Worm (Caenorhabditis elegans) whole organism, young adult: ENCODE measurements around the gene Y37A1A.4.

ENCODE experiments used
- B0019.2 ChIP-seq: fragments of 200-800 bp; sonication (Bioruptor generic); conservative IDR thresholded peaks from 2 replicates; pipeline ENCODE4 v1.3.6; 2022; ENCODE audit warnings: missing genetic modification reagents, missing genetic modification characterization, missing compliant biosample characterization
- F49E8.2 ChIP-seq: sonication (generic microtip); optimal IDR thresholded peaks from 3 replicates; lab custom pipeline; 2017; ENCODE audit warnings: missing genetic modification characterization, mild to moderate bottlenecking, missing compliant biosample characterization, antibody characterized with exemption, moderate library complexity; ENCODE audit not compliant: insufficient read depth
- K12H6.12 ChIP-seq: fragments of 200-800 bp; sonication (Bioruptor generic); optimal IDR thresholded peaks from 2 replicates; lab custom pipeline; 2018; ENCODE audit warnings: mild to moderate bottlenecking, missing genetic modification characterization, missing compliant biosample characterization
- Y95B8A.8 ChIP-seq: fragments of 200-800 bp; sonication (Bioruptor generic); IDR thresholded peaks from 2 replicates; pipeline ENCODE4 v1.3.6; 2022; ENCODE audit warnings: missing genetic modification reagents, missing genetic modification characterization, missing compliant biosample characterization
- aptf-2 ChIP-seq: fragments of 200-800 bp; sonication (Bioruptor generic); conservative IDR thresholded peaks from 2 replicates; pipeline ENCODE4 v1.3.6; 2022; ENCODE audit warnings: missing genetic modification reagents, missing genetic modification characterization, missing compliant biosample characterization
- ceh-58 ChIP-seq: fragments of 200-800 bp; sonication (Bioruptor generic); IDR thresholded peaks from 2 replicates; pipeline ENCODE4 v1.3.6; 2022; ENCODE audit warnings: missing genetic modification characterization, missing compliant biosample characterization
- die-1 ChIP-seq: sonication (generic microtip); optimal IDR thresholded peaks from 2 replicates; lab custom pipeline; 2016; ENCODE audit warnings: missing genotype, mild to moderate bottlenecking, missing genetic modification characterization, missing compliant biosample characterization
- dox-1 ChIP-seq: fragments of 200-800 bp; sonication (Bioruptor generic); IDR thresholded peaks from 2 replicates; pipeline ENCODE4 v1.3.6; 2022; ENCODE audit warnings: missing genetic modification reagents, missing genetic modification characterization, missing compliant biosample characterization
- hmg-1.2 ChIP-seq: fragments of 200-800 bp; sonication (Bioruptor generic); IDR thresholded peaks from 2 replicates; pipeline ENCODE4 v1.3.6; 2022; ENCODE audit warnings: missing genetic modification reagents, missing genetic modification characterization, missing compliant biosample characterization
- hmg-20 ChIP-seq: fragments of 200-800 bp; sonication (Bioruptor generic); IDR thresholded peaks from 2 replicates; pipeline ENCODE4 v1.3.6; 2022; ENCODE audit warnings: missing genetic modification reagents, missing genetic modification characterization, missing compliant biosample characterization
- hrde-1 ChIP-seq: sonication (generic microtip); optimal IDR thresholded peaks from 2 replicates; lab custom pipeline; 2016; ENCODE audit warnings: missing genetic modification characterization, mild to moderate bottlenecking, missing compliant biosample characterization, moderate library complexity, missing genotype, missing genetic modification reagents, borderline replicate concordance
- hsf-1 ChIP-seq: fragments of 200-800 bp; sonication (Bioruptor generic); IDR thresholded peaks from 2 replicates; pipeline ENCODE4 v1.3.6; 2022; ENCODE audit warnings: missing genetic modification reagents, missing genetic modification characterization, missing compliant biosample characterization
- lin-40 ChIP-seq: sonication (generic microtip); optimal IDR thresholded peaks from 2 replicates; lab custom pipeline; 2016; ENCODE audit warnings: missing genetic modification characterization, mild to moderate bottlenecking, missing compliant biosample characterization, missing genotype, missing genetic modification reagents
- lsy-27 ChIP-seq: sonication (generic microtip); optimal IDR thresholded peaks from 2 replicates; lab custom pipeline; 2017; ENCODE audit warnings: missing genetic modification characterization, mild to moderate bottlenecking, missing compliant biosample characterization, antibody characterized with exemption, missing genotype, borderline replicate concordance; ENCODE audit not compliant: insufficient read depth
- madf-10 ChIP-seq: sonication (generic microtip); optimal IDR thresholded peaks from 2 replicates; lab custom pipeline; 2016; ENCODE audit warnings: mild to moderate bottlenecking, missing genetic modification characterization, missing compliant biosample characterization
- madf-8 ChIP-seq: fragments of 200-800 bp; sonication (Bioruptor generic); conservative IDR thresholded peaks from 2 replicates; pipeline ENCODE4 v1.3.6; 2022; ENCODE audit warnings: missing genetic modification reagents, missing genetic modification characterization, missing compliant biosample characterization
- mxl-1 ChIP-seq: sonication (generic microtip); optimal IDR thresholded peaks from 2 replicates; lab custom pipeline; 2016; ENCODE audit warnings: missing genetic modification characterization, missing compliant biosample characterization
- nfya-2 ChIP-seq: fragments of 200-800 bp; sonication (Bioruptor generic); IDR thresholded peaks from 2 replicates; pipeline ENCODE4 v1.3.6; 2022; ENCODE audit warnings: missing genetic modification reagents, missing genetic modification characterization, missing compliant biosample characterization
- nfyb-1 ChIP-seq: fragments of 200-800 bp; sonication (Bioruptor generic); IDR thresholded peaks from 2 replicates; pipeline ENCODE4 v1.3.6; 2022; ENCODE audit warnings: missing genetic modification reagents, missing genetic modification characterization, missing compliant biosample characterization
- nhr-27 ChIP-seq: fragments of 200-800 bp; sonication (Bioruptor generic); optimal IDR thresholded peaks from 2 replicates; lab custom pipeline; 2018; ENCODE audit warnings: mild to moderate bottlenecking, missing genetic modification characterization, moderate library complexity, missing compliant biosample characterization
- pbrm-1 ChIP-seq: fragments of 200-800 bp; sonication (Bioruptor generic); IDR thresholded peaks from 2 replicates; pipeline ENCODE4 v1.3.6; 2022; ENCODE audit warnings: missing genetic modification reagents, missing genetic modification characterization, missing compliant biosample characterization
- rec-8 ChIP-seq, 2 experiments: sonication (generic microtip); optimal IDR thresholded peaks; 2 replicates each; lab custom pipeline; 2016; ENCODE audit warnings: mild to moderate bottlenecking in 2 of 2, missing genetic modification characterization in 2 of 2, missing genetic modification reagents in 2 of 2, missing genotype in 2 of 2, missing biosample characterization in 1 of 2, missing compliant biosample characterization in 1 of 2, moderate library complexity in 1 of 2
- snpc-4 ChIP-seq, 5 experiments: fragments of 150-350 bp in 1 of 5; sonication (generic microtip) in 4 of 5; optimal IDR thresholded peaks; 2 replicates each; lab custom pipeline; 2014 to 2018; ENCODE audit warnings: missing genetic modification characterization in 5 of 5, missing biosample characterization in 3 of 5, antibody characterized with exemption in 2 of 5, mild to moderate bottlenecking in 2 of 5, missing compliant biosample characterization in 2 of 5, missing genotype in 2 of 5, moderate library complexity in 2 of 5, missing genetic modification reagents in 1 of 5
- sptf-2 ChIP-seq: fragments of 200-800 bp; sonication (Bioruptor generic); optimal IDR thresholded peaks from 2 replicates; lab custom pipeline; 2018; ENCODE audit warnings: mild to moderate bottlenecking, missing genetic modification characterization, missing compliant biosample characterization
- tbp1 ChIP-seq: fragments of 200-800 bp; sonication (Bioruptor generic); optimal IDR thresholded peaks from 2 replicates; lab custom pipeline; 2018; ENCODE audit warnings: mild to moderate bottlenecking, missing genetic modification characterization, missing compliant biosample characterization
- tlf-1 ChIP-seq: fragments of 200-800 bp; sonication (Bioruptor generic); optimal IDR thresholded peaks from 2 replicates; lab custom pipeline; 2018; ENCODE audit warnings: mild to moderate bottlenecking, missing genetic modification characterization, missing compliant biosample characterization
- unc-62 ChIP-seq: fragments of 150-350 bp; optimal IDR thresholded peaks from 2 replicates; lab custom pipeline; 2014; ENCODE audit warnings: missing biosample characterization, missing genetic modification reagents, missing genetic modification characterization
- zim-3 ChIP-seq: sonication (generic microtip); optimal IDR thresholded peaks from 2 replicates; lab custom pipeline; 2017; ENCODE audit warnings: mild to moderate bottlenecking, missing genetic modification characterization, moderate library complexity, missing compliant biosample characterization
- ztf-25 ChIP-seq: fragments of 200-800 bp; sonication (Bioruptor generic); IDR thresholded peaks from 2 replicates; pipeline ENCODE4 v1.3.6; 2022; ENCODE audit warnings: missing genetic modification reagents, missing genetic modification characterization, missing compliant biosample characterization
- ztf-6 ChIP-seq: fragments of 200-800 bp; sonication (Bioruptor generic); IDR thresholded peaks from 2 replicates; pipeline ENCODE4 v1.3.6; 2022; ENCODE audit warnings: missing genetic modification reagents, missing genetic modification characterization, missing compliant biosample characterization

Y37A1A.4 gene

DNA sequence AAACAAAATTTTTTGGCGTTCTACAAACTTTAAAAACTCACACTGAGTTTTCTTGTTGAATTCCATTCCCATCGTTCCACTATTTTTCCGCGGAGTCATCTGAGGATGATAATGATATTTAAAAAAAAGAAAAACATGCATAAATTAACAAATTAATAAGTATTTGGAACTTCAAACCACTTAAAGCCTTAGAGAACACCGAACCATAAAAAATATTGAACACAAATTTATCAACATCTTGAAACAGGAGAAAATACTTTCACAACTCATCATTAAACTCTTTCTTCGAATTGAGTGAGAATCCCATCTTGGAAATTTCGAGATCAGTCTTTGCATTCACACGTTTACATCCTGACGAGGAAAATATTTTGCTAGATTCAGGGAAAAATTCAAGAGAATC, 48.2 kb downstream of the Y37A1A.4 start, which contains the start of gene gei-18:
gei-18 (minus strand) TSS at position 101 of the 400 bp plus-strand sequence.
- TF ChIP-seq hmg-1.2 (GFP tag; lab: Robert Waterston, UW) (no peak), ceh-58 (GFP tag; lab: Robert Waterston, UW) (no peak), Y95B8A.8 (GFP tag; lab: Robert Waterston, UW) (no peak)

- TF ChIP-seq lsy-27 (tag; lab: Kevin White, UChicago) (no peak), tlf-1 (GFP tag; lab: Kevin White, UChicago) (no peak)
Measured at ce11 chrIV:13984041-13984440, 49.9 kb downstream of the Y37A1A.4 start, which contains the start of gene tor-2. Gene tor-2, minus strand, starts transcription at chrIV:13984141.

DNA sequence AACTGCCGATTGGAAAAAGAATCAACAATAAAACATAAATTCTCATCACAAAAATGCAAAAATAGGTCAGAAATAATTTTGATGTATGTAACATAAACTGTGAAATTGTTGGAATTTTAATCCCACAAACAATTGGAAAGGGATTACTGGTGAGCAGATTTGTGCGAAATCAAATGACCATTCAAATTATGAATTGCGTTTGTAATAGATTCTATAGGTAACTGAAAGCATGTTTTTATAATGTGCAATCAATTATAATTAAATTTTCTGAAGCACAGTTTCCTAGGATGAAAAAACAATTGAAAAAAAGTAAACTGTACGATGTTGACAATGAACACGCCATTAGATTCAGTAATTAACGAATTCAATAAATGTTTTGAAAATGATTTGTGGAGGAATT, 51.5 kb downstream of the Y37A1A.4 start, which contains the start of gene tor-1:
tor-1 (minus strand) TSS at position 101 of the 400 bp plus-strand sequence.
- no peak for TF ChIP-seq dox-1
- TF ChIP-seq madf-8 (GFP tag; lab: Robert Waterston, UW): no peak
- no peak for TF ChIP-seq sptf-2 (GFP tag; lab: Kevin White, UChicago)
- no peak for TF ChIP-seq madf-10
- no peak for TF ChIP-seq ztf-6 (GFP tag; lab: Robert Waterston, UW)
- no peak for TF ChIP-seq zim-3 (tag; lab: Kevin White, UChicago)
- TF ChIP-seq rec-8 (tag; optimal IDR thresholded peaks at IDR 0.05; lab: Kevin White, UChicago): no peak
- TF ChIP-seq B0019.2: no peak
- no peak for TF ChIP-seq aptf-2
- no peak for TF ChIP-seq ztf-25 (GFP tag; lab: Robert Waterston, UW)
- TF ChIP-seq nhr-27 (tag; lab: Kevin White, UChicago): no peak
- TF ChIP-seq tbp1: no peak
- no peak for TF ChIP-seq K12H6.12 (tag; lab: Kevin White, UChicago)
- no peak for TF ChIP-seq pbrm-1
- no peak for TF ChIP-seq unc-62 (GFP tag; lab: Kevin White, UChicago)
- no peak for TF ChIP-seq hmg-20
- TF ChIP-seq nfya-2 (GFP tag; lab: Robert Waterston, UW): no peak
- TF ChIP-seq hrde-1: no peak

DNA sequence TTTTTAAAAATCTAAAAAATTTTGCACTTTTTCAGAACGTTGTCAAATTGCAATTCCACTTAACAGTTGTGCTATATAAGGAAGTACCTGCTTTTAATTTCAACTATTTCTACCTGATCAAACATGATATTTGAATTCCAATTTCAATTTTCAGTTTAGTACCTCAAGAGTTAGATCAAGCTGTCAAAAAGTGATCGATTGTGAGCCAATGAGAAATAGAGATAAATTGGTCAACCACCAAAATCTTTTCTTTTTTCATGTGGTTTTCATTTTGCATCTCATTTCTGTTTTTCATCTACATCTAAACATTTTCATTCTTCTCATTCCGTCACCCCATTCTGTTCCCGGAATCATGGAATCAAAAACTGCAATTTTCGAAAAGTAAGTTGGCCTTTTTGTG, 54.6 kb downstream of the Y37A1A.4 start, which contains the start of gene egl-23:
egl-23 (plus strand) TSS at position 301 of the 400 bp plus-strand sequence.
- TF ChIP-seq lin-40 (tag; lab: Kevin White, UChicago): no peak
- TF ChIP-seq F49E8.2 (tag; lab: Kevin White, UChicago): no peak
- no peak for TF ChIP-seq nfyb-1 (GFP tag; lab: Robert Waterston, UW)
- TF ChIP-seq mxl-1 (tag; lab: Kevin White, UChicago): no peak
- no peak for TF ChIP-seq hsf-1
- TF ChIP-seq die-1 (tag; lab: Kevin White, UChicago): no peak

DNA sequence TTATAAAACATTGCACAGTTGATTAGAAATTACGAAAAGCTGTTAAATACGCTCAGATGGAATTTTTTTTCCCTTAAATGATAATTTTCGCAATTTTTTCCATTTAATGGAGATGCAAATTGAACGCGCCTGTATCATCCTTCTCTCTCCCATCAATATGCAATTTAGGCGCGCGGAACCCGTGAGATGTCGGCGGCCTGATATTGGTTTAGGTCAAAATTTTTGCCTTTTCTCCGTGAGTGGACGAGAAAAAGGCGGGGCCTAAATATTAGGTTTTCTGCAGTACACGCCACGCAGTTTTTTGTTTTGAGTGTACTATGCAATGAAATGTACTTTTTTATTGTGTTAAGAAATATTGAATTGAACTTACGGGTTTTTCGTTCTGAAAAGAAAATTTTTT, 55.7 kb downstream of the Y37A1A.4 start:
- TF ChIP-seq nfya-2 (GFP tag; lab: Robert Waterston, UW) (no peak), snpc-4 (GFP tag; optimal IDR thresholded peaks at IDR 0.05; lab: Kevin White, UChicago) (no peak), snpc-4 (tag; optimal IDR thresholded peaks at IDR 0.05; lab: Kevin White, UChicago) (peak in 3 of 4 experiments; percentile 2 to 84 (median 55))
